Worm (Caenorhabditis elegans) whole organism, L4 larva: Measurements from ENCODE around the gene gop-2.

Source experiments
- F10B5.3 ChIP-seq: sonication (generic microtip); optimal IDR thresholded peaks from 2 replicates; lab custom pipeline; 2016; ENCODE audit warnings: mild to moderate bottlenecking, missing genetic modification characterization, missing compliant biosample characterization
- R02D3.7 ChIP-seq: fragments of 150-350 bp; sonication (generic microtip); optimal IDR thresholded peaks from 3 replicates; lab custom pipeline; 2014; ENCODE audit warnings: missing biosample characterization, missing genetic modification characterization
- T20F7.1 ChIP-seq: fragments of 200-800 bp; sonication (Bioruptor generic); optimal IDR thresholded peaks from 2 replicates; lab custom pipeline; 2018; ENCODE audit warnings: mild to moderate bottlenecking, missing genetic modification characterization, missing compliant biosample characterization
- Y105C5A.15 ChIP-seq: fragments of 200-800 bp; sonication (Bioruptor generic); IDR thresholded peaks from 2 replicates; pipeline ENCODE4 v1.3.6; 2022; ENCODE audit warnings: missing genetic modification characterization, missing compliant biosample characterization
- ZK337.2 ChIP-seq: fragments of 200-800 bp; sonication (Bioruptor generic); IDR thresholded peaks from 2 replicates; pipeline ENCODE4 v1.3.6; 2022; ENCODE audit warnings: missing genetic modification reagents, missing genetic modification characterization, missing compliant biosample characterization
- ama-1 ChIP-seq: fragments of 150-350 bp; optimal IDR thresholded peaks from 2 replicates; lab custom pipeline; 2014; ENCODE audit warnings: inconsistent platforms, mixed read lengths
- arid-1 ChIP-seq: fragments of 200-800 bp; sonication (Bioruptor generic); conservative IDR thresholded peaks from 2 replicates; pipeline ENCODE4 v1.3.6; 2022; ENCODE audit warnings: missing genetic modification reagents, missing genetic modification characterization, missing compliant biosample characterization
- attf-4 ChIP-seq: sonication (generic microtip); optimal IDR thresholded peaks from 3 replicates; lab custom pipeline; 2017; ENCODE audit warnings: missing biosample characterization, missing genetic modification characterization
- ceh-28 ChIP-seq: fragments of 150-350 bp; optimal IDR thresholded peaks from 2 replicates; lab custom pipeline; 2014; ENCODE audit warnings: missing biosample characterization, missing genetic modification reagents, missing genetic modification characterization
- ceh-32 ChIP-seq: sonication (generic microtip); optimal IDR thresholded peaks from 2 replicates; lab custom pipeline; 2016; ENCODE audit warnings: mild to moderate bottlenecking, missing genetic modification characterization, missing compliant biosample characterization; ENCODE audit not compliant: poor library complexity
- cey-2 ChIP-seq: sonication (generic microtip); optimal IDR thresholded peaks from 3 replicates; lab custom pipeline; 2017; ENCODE audit warnings: missing genetic modification characterization, mild to moderate bottlenecking, missing compliant biosample characterization, antibody characterized with exemption, borderline replicate concordance; ENCODE audit not compliant: insufficient read depth
- daf-12 ChIP-seq: fragments of 150-350 bp; optimal IDR thresholded peaks from 2 replicates; lab custom pipeline; 2014; ENCODE audit warnings: missing biosample characterization, missing genetic modification reagents, missing genetic modification characterization
- daf-16 ChIP-seq, 3 experiments: sonication (generic microtip); optimal IDR thresholded peaks; 2 replicates each; lab custom pipeline; 2016 to 2017; ENCODE audit warnings: missing genetic modification characterization in 3 of 3, missing genetic modification reagents in 3 of 3, mild to moderate bottlenecking in 2 of 3, missing compliant biosample characterization in 2 of 3, missing biosample characterization in 1 of 3, moderate library complexity in 1 of 3
- daf-8 ChIP-seq: fragments of 200-800 bp; sonication (Bioruptor generic); IDR thresholded peaks from 2 replicates; pipeline ENCODE4 v1.3.6; 2022; ENCODE audit warnings: missing genetic modification characterization, missing compliant biosample characterization
- dmd-6 ChIP-seq: fragments of 200-800 bp; sonication (Bioruptor generic); IDR thresholded peaks from 2 replicates; pipeline ENCODE4 v1.3.6; 2022; ENCODE audit warnings: missing genetic modification reagents, missing genetic modification characterization, missing compliant biosample characterization
- dmd-8 ChIP-seq: fragments of 200-800 bp; sonication (Bioruptor generic); IDR thresholded peaks from 2 replicates; pipeline ENCODE4 v1.3.6; 2022; ENCODE audit warnings: missing genetic modification characterization, missing compliant biosample characterization
- dve-1 ChIP-seq: sonication (generic microtip); optimal IDR thresholded peaks from 2 replicates; lab custom pipeline; 2017; ENCODE audit warnings: antibody characterized with exemption, mild to moderate bottlenecking, missing genetic modification characterization, missing compliant biosample characterization; ENCODE audit not compliant: insufficient read depth
- egl-43 ChIP-seq: fragments of 200-800 bp; sonication (Bioruptor generic); IDR thresholded peaks from 2 replicates; pipeline ENCODE4 v1.3.6; 2022; ENCODE audit warnings: missing genetic modification reagents, missing genetic modification characterization, missing compliant biosample characterization
- fkh-10 ChIP-seq: fragments of 150-350 bp; optimal IDR thresholded peaks from 2 replicates; lab custom pipeline; 2014; ENCODE audit warnings: missing biosample characterization, missing genetic modification reagents, missing genetic modification characterization
- lim-7 ChIP-seq: fragments of 200-800 bp; sonication (Bioruptor generic); IDR thresholded peaks from 2 replicates; pipeline ENCODE4 v1.3.6; 2022; ENCODE audit warnings: missing genetic modification characterization, missing compliant biosample characterization
- lin-1 ChIP-seq: fragments of 200-800 bp; sonication (Bioruptor generic); IDR thresholded peaks from 2 replicates; pipeline ENCODE4 v1.3.6; 2022; ENCODE audit warnings: missing genetic modification reagents, missing genetic modification characterization, missing compliant biosample characterization
- lin-13 ChIP-seq: fragments of 150-350 bp; optimal IDR thresholded peaks from 2 replicates; lab custom pipeline; 2014; ENCODE audit warnings: missing biosample characterization, missing genetic modification reagents, missing genetic modification characterization
- lin-15B ChIP-seq: fragments of 150-350 bp; sonication (generic microtip); optimal IDR thresholded peaks from 3 replicates; lab custom pipeline; 2014; ENCODE audit warnings: missing biosample characterization, missing genetic modification characterization
- lin-38 ChIP-seq: fragments of 200-800 bp; sonication (Bioruptor generic); IDR thresholded peaks from 2 replicates; pipeline ENCODE4 v1.3.6; 2022; ENCODE audit warnings: missing genetic modification reagents, missing genetic modification characterization, missing compliant biosample characterization
- lsy-2 ChIP-seq, 2 experiments: fragments of 150-350 bp in 1 of 2; sonication (generic microtip) in 1 of 2; optimal IDR thresholded peaks; 2 replicates each; lab custom pipeline; 2014 to 2017; ENCODE audit warnings: missing biosample characterization in 2 of 2, missing genetic modification characterization in 2 of 2
- madf-9 ChIP-seq: fragments of 200-800 bp; sonication (Bioruptor generic); conservative IDR thresholded peaks from 2 replicates; pipeline ENCODE4 v1.3.6; 2022; ENCODE audit warnings: missing genetic modification reagents, missing genetic modification characterization, missing compliant biosample characterization
- mdl-1 ChIP-seq, 2 experiments: fragments of 150-350 bp in 1 of 2; sonication (generic microtip) in 1 of 2; optimal IDR thresholded peaks; 2 replicates each; lab custom pipeline; 2014 to 2017; ENCODE audit warnings: missing biosample characterization in 2 of 2, missing genetic modification characterization in 2 of 2
- mep-1 ChIP-seq: fragments of 150-350 bp; sonication (generic microtip); optimal IDR thresholded peaks from 3 replicates; lab custom pipeline; 2014; ENCODE audit warnings: missing biosample characterization, missing genetic modification characterization
- mxl-2 ChIP-seq: fragments of 200-800 bp; sonication (Bioruptor generic); conservative IDR thresholded peaks from 2 replicates; pipeline ENCODE4 v1.3.6; 2022; ENCODE audit warnings: missing genetic modification reagents, missing genetic modification characterization, missing compliant biosample characterization
- nhr-10 ChIP-seq: fragments of 150-350 bp; optimal IDR thresholded peaks from 2 replicates; lab custom pipeline; 2014; ENCODE audit warnings: missing biosample characterization, missing genetic modification characterization
- nhr-102 ChIP-seq: sonication (generic microtip); optimal IDR thresholded peaks from 2 replicates; lab custom pipeline; 2016; ENCODE audit warnings: mild to moderate bottlenecking, missing genetic modification characterization, moderate library complexity, missing compliant biosample characterization
- nhr-237 ChIP-seq: sonication (generic microtip); optimal IDR thresholded peaks from 2 replicates; lab custom pipeline; 2017; ENCODE audit warnings: missing biosample characterization, missing genetic modification characterization
- nhr-42 ChIP-seq: fragments of 200-800 bp; sonication (Bioruptor generic); IDR thresholded peaks from 2 replicates; pipeline ENCODE4 v1.3.6; 2022; ENCODE audit warnings: missing genetic modification characterization, missing compliant biosample characterization
- nhr-48 ChIP-seq: sonication (generic microtip); optimal IDR thresholded peaks from 2 replicates; lab custom pipeline; 2016; ENCODE audit warnings: mild to moderate bottlenecking, missing genetic modification characterization, missing compliant biosample characterization
- nhr-6 ChIP-seq: fragments of 150-350 bp; optimal IDR thresholded peaks from 2 replicates; lab custom pipeline; 2014; ENCODE audit warnings: missing biosample characterization, missing genetic modification characterization
- nhr-77 ChIP-seq: fragments of 150-350 bp; optimal IDR thresholded peaks from 2 replicates; lab custom pipeline; 2014; ENCODE audit warnings: missing biosample characterization, missing genetic modification characterization
- php-3 ChIP-seq: fragments of 200-800 bp; sonication (Bioruptor generic); IDR thresholded peaks from 2 replicates; pipeline ENCODE4 v1.3.6; 2022; ENCODE audit warnings: missing genetic modification reagents, missing genetic modification characterization, missing compliant biosample characterization
- pqm-1 ChIP-seq: sonication (generic microtip); optimal IDR thresholded peaks from 2 replicates; lab custom pipeline; 2017; ENCODE audit warnings: missing biosample characterization, missing genetic modification characterization
- saeg-2 ChIP-seq: fragments of 200-800 bp; sonication (Bioruptor generic); IDR thresholded peaks from 2 replicates; pipeline ENCODE4 v1.3.6; 2022; ENCODE audit warnings: missing genetic modification reagents, missing genetic modification characterization, missing compliant biosample characterization
- spr-1 ChIP-seq: sonication (generic microtip); optimal IDR thresholded peaks from 2 replicates; lab custom pipeline; 2016; ENCODE audit warnings: mild to moderate bottlenecking, missing genetic modification characterization, missing compliant biosample characterization
- tag-97 ChIP-seq: fragments of 200-800 bp; sonication (Bioruptor generic); IDR thresholded peaks from 2 replicates; pipeline ENCODE4 v1.3.6; 2022; ENCODE audit warnings: missing genetic modification characterization, missing compliant biosample characterization
- tra-1 ChIP-seq: fragments of 200-800 bp; sonication (Bioruptor generic); IDR thresholded peaks from 2 replicates; pipeline ENCODE4 v1.3.6; 2022; ENCODE audit warnings: missing genetic modification reagents, missing genetic modification characterization, missing compliant biosample characterization
- unc-39 ChIP-seq: sonication (generic microtip); optimal IDR thresholded peaks from 2 replicates; lab custom pipeline; 2017; ENCODE audit warnings: missing biosample characterization, missing genetic modification characterization
- unc-62 ChIP-seq, 3 experiments: fragments of 150-350 bp in 1 of 3; sonication (generic microtip); optimal IDR thresholded peaks in 2 of 3; peaks in 1 of 3; 1 replicate in 1 of 3; 2 replicates in 2 of 3; lab custom pipeline; 2014 to 2017; ENCODE audit warnings: missing biosample characterization in 3 of 3, missing genetic modification characterization in 3 of 3, missing genetic modification reagents in 3 of 3, missing genotype in 1 of 3
- zfp-3 ChIP-seq: fragments of 200-800 bp; sonication (Bioruptor generic); conservative IDR thresholded peaks from 2 replicates; pipeline ENCODE4 v1.3.6; 2022; ENCODE audit warnings: missing genetic modification reagents, missing genetic modification characterization, missing compliant biosample characterization
- zip-11 ChIP-seq: fragments of 200-800 bp; sonication (Bioruptor generic); IDR thresholded peaks from 2 replicates; pipeline ENCODE4 v1.3.6; 2022; ENCODE audit warnings: missing genetic modification characterization, missing compliant biosample characterization
- ztf-11 ChIP-seq: fragments of 150-350 bp; optimal IDR thresholded peaks from 2 replicates; lab custom pipeline; 2014; ENCODE audit warnings: missing biosample characterization, missing genetic modification characterization

Gene gop-2

DNA sequence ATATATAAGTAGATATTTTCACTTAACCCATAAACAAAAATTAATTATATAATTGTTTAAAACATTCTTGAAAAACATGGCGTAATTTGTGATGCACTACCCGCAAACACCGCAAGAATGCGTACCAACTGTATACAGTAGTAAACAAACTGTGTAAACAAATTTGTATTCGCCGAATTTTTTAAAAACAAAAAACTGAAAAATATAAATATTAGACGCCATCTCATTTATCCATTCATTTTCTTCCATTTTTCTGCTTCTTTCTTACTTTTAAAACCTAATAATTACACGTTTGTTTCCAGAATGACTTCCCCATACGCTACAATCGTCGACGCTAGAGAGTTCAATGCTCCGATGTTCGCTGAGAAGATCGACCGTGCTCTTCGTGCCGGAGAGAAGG lies 33.5 kb upstream of the gop-2 start, which contains the start of gene nex-1:
Gene nex-1, plus strand, starts transcription at position 301 of the 400 bp plus-strand sequence.
- no peak for TF ChIP-seq Y105C5A.15 (GFP tag; lab: Robert Waterston, UW)
- TF ChIP-seq unc-62 (GFP tag; optimal IDR thresholded peaks at IDR 0.05 in 1 of 2; lab: Kevin White, UChicago): peak in 1 of 2 experiments; percentile 23
- no peak for TF ChIP-seq unc-62 (tag; optimal IDR thresholded peaks at IDR 0.05; lab: Kevin White, UChicago)

ce11 chrIII:5227831-5228467 lies 30.9 kb upstream of the gop-2 start, which contains the start of the genes C34E10.12, C34E10.10 and atp-2:
TSS of gene C34E10.12 (minus strand) at chrIII:5227881.
TSS of gene C34E10.10 (minus strand) at chrIII:5227884.
TSS of gene atp-2 (plus strand) at chrIII:5228417.
- TF ChIP-seq unc-39 (no peak), nhr-48 (tag; lab: Kevin White, UChicago) (no peak), R02D3.7 (tag; lab: Kevin White, UChicago) (no peak), cey-2 (tag; lab: Kevin White, UChicago) (no peak), ztf-11 (no peak), php-3 (GFP tag; lab: Robert Waterston, UW) (no peak), zfp-3 (GFP tag; lab: Robert Waterston, UW) (0 out of 2 replicates have a peak, but pooled peaks have one; percentile 37), Y105C5A.15 (GFP tag; lab: Robert Waterston, UW) (no peak), madf-9 (GFP tag; lab: Robert Waterston, UW) (no peak), lin-38 (GFP tag; lab: Robert Waterston, UW) (peak; percentile 78), nhr-237 (tag; lab: Kevin White, UChicago) (no peak), ceh-28 (no peak), ceh-32 (no peak), lsy-2 (tag; optimal IDR thresholded peaks at IDR 0.05; lab: Kevin White, UChicago) (peak in 1 of 2 experiments; percentile 93), mep-1 (tag; lab: Kevin White, UChicago) (peak; percentile 95), nhr-102 (tag; lab: Kevin White, UChicago) (peak; percentile 51), ZK337.2 (GFP tag; lab: Robert Waterston, UW) (no peak), lin-1 (GFP tag; lab: Robert Waterston, UW) (no peak), nhr-6 (tag; lab: Kevin White, UChicago) (peak; percentile 79), egl-43 (GFP tag; lab: Robert Waterston, UW) (no peak), F10B5.3 (tag; lab: Kevin White, UChicago) (no peak), dmd-8 (GFP tag; lab: Robert Waterston, UW) (no peak), dve-1 (tag; lab: Kevin White, UChicago) (peak; percentile 92), attf-4 (tag; lab: Kevin White, UChicago) (no peak), pqm-1 (tag; lab: Kevin White, UChicago) (peak; percentile 55), lim-7 (GFP tag; lab: Robert Waterston, UW) (no peak), nhr-42 (GFP tag; lab: Robert Waterston, UW) (no peak), fkh-10 (GFP tag; lab: Kevin White, UChicago) (peak; percentile 66), spr-1 (tag; lab: Kevin White, UChicago) (peak; percentile 52), unc-62 (GFP tag; optimal IDR thresholded peaks at IDR 0.05 in 1 of 2; lab: Kevin White, UChicago) (peak in 1 of 2 experiments; percentile 83), unc-62 (tag; optimal IDR thresholded peaks at IDR 0.05; lab: Kevin White, UChicago) (no peak), tra-1 (GFP tag; lab: Robert Waterston, UW) (no peak), tag-97 (no peak), daf-8 (no peak), dmd-6 (peak; percentile 44; the same call in 1 of the 2 replicates), saeg-2 (GFP tag; lab: Robert Waterston, UW) (no peak), arid-1 (GFP tag; lab: Robert Waterston, UW) (peak; percentile 59), lin-15B (no peak), nhr-10 (tag; lab: Kevin White, UChicago) (no peak), daf-12 (no peak), zip-11 (GFP tag; lab: Robert Waterston, UW) (no peak), T20F7.1 (GFP tag; lab: Kevin White, UChicago) (peak; percentile 76), lin-13 (GFP tag; lab: Kevin White, UChicago) (peak; percentile 76), mxl-2 (no peak), nhr-77 (peak; percentile 77), daf-16 (GFP tag; optimal IDR thresholded peaks at IDR 0.05; lab: Kevin White, UChicago) (peak in 1 of 2 experiments; percentile 14), daf-16 (tag; optimal IDR thresholded peaks at IDR 0.05; lab: Kevin White, UChicago) (peak; percentile 46), ama-1 (lab: Kevin White, UChicago) (peak; percentile 88), mdl-1 (tag; optimal IDR thresholded peaks at IDR 0.05; lab: Kevin White, UChicago) (peak in 1 of 2 experiments; percentile 28)
